Fruit fly (Drosophila melanogaster): ENCODE results near the gene Coq6.

Coq6 gene

dm6 chr2L:5546207-5546517, 14.1 kb upstream of the Coq6 start:
- TF ChIP-seq jim (GFP tag; optimal IDR thresholded peaks at IDR 0.05) (no peak), CG9705 (GFP tag; optimal IDR thresholded peaks at IDR 0.05) (no peak), Myc (optimal IDR thresholded peaks at IDR 0.05) (no peak), Rel (GFP tag; optimal IDR thresholded peaks at IDR 0.05) (no peak), Rel (tag; optimal IDR thresholded peaks at IDR 0.05) (peak; percentile 41)

DNA sequence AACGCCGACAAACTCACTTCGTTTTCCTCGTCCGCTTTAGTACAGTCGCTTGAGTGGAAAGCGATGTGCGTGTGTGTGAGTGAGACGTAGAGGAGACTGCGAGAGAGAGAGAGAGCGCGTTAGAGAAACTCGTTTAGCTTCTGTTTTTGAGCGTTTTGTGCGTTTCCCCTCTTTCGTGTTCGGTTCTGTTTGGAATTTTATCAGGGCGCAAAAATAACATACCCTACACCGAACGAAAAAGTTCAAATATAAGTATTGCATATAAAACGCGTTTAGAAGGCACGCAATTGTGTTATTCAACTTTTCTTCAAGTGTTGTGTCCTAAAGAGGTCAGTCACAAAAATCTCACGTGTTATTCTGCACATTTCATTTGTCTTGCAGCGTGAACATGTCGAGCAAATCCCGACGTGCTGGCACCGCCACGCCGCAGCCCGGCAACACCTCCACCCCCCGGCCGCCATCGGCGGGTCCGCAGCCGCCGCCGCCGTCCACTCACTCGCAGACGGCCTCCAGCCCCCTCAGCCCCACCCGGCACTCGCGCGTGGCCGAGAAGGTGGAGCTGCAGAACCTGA, 11.0 kb upstream of the Coq6 start:
- peak; percentile 57 for TF ChIP-seq rgr (GFP tag; optimal IDR thresholded peaks at IDR 0.05)
- TF ChIP-seq br (GFP tag; optimal IDR thresholded peaks at IDR 0.05), result peak; percentile 7
- TF ChIP-seq Hnf4 (GFP tag; optimal IDR thresholded peaks at IDR 0.05), result no peak
- TF ChIP-seq dl (GFP tag; optimal IDR thresholded peaks at IDR 0.05; ENCODE audit: insufficient read depth in 1 of 2, partially characterized antibody in 2 of 2), result peak in 1 of 2 experiments; percentile 0
- no peak for TF ChIP-seq dsf (GFP tag; optimal IDR thresholded peaks at IDR 0.05; ENCODE audit: borderline replicate concordance)
- TF ChIP-seq brk (GFP tag; optimal IDR thresholded peaks at IDR 0.05), result no peak
- TF ChIP-seq OdsH (GFP tag; optimal IDR thresholded peaks at IDR 0.05), result peak; percentile 45
- TF ChIP-seq usp (GFP tag; optimal IDR thresholded peaks at IDR 0.05), result no peak
- peak; percentile 14 to 68 for TF ChIP-seq foxo (GFP tag; optimal IDR thresholded peaks at IDR 0.05)
- TF ChIP-seq Myc (optimal IDR thresholded peaks at IDR 0.05), result peak; percentile 4
- TF ChIP-seq ey (GFP tag; optimal IDR thresholded peaks at IDR 0.05), result peak; percentile 40
- no peak for TF ChIP-seq Abd-B (GFP tag; optimal IDR thresholded peaks at IDR 0.05)
- no peak for TF ChIP-seq woc (GFP tag; optimal IDR thresholded peaks at IDR 0.05)
- no peak for TF ChIP-seq Rel (GFP tag; optimal IDR thresholded peaks at IDR 0.05)
- peak; percentile 3 for TF ChIP-seq Rel (tag; optimal IDR thresholded peaks at IDR 0.05)
- peak; percentile 37 for TF ChIP-seq HLH106 (tag; optimal IDR thresholded peaks at IDR 0.05)
- peak; percentile 77 for TF ChIP-seq psq (GFP tag; optimal IDR thresholded peaks at IDR 0.05)
- TF ChIP-seq Dif (GFP tag; optimal IDR thresholded peaks at IDR 0.05; ENCODE audit: partially characterized antibody), result peak; percentile 81
- peak; percentile 43 for TF ChIP-seq Hr83 (GFP tag; optimal IDR thresholded peaks at IDR 0.05; ENCODE audit: poor library complexity, severe bottlenecking)
- peak; percentile 19 for TF ChIP-seq Sp1 (GFP tag; optimal IDR thresholded peaks at IDR 0.05)
- peak; percentile 98 for TF ChIP-seq Dfd (GFP tag; optimal IDR thresholded peaks at IDR 0.05)
- TF ChIP-seq fru (GFP tag; optimal IDR thresholded peaks at IDR 0.05), result no peak
- no peak for TF ChIP-seq dmrt93B (GFP tag; optimal IDR thresholded peaks at IDR 0.05)
- TF ChIP-seq h (GFP tag; optimal IDR thresholded peaks at IDR 0.05), result peak; percentile 56
- TF ChIP-seq GATAd (GFP tag; optimal IDR thresholded peaks at IDR 0.05), result no peak
- no peak for TF ChIP-seq lola (GFP tag; optimal IDR thresholded peaks at IDR 0.05)

DNA sequence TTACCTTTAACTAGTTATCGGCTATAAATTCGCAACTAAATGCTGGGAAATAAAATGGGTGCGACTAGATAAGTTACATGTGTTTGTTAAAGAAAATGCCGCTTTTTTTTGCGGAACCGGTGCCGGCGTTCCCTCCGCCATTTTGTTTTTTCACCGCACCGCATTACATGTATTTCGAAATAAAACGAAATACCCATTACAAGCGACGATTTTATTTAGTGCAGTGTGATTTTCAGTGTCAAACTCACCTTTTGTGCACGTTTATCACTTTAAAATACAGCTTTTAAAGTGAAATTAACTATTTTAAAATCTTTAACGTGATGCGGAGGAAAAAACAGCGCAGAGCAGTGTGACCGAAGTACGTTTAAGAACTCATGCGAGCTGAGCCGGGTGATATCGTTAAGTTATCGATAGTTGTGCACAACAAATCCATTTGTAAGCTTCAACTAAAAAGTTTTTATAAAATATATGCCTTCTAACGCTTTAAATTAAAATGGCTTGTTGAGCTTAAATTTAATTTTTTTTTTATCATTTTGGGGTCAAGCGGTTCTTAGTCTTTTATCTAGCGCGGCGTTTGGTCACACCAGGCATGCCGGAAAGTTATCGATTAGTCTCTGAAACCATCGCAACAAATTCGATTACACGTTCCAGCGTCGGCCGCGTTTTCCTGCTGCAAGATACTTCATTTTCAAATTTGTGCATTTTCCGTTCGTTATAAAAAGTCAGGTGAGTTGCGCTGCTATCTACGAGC, 10.1 kb upstream of the Coq6 start, which contains the start of the genes Hel25E and Lam:
TSS of gene Hel25E (minus strand) at position 380 of the 751 bp plus-strand sequence.
TSS of gene Lam (plus strand) at position 546 of the 751 bp plus-strand sequence.
- TF ChIP-seq Abd-B (GFP tag; optimal IDR thresholded peaks at IDR 0.05), result no peak
- TF ChIP-seq dsf (GFP tag; optimal IDR thresholded peaks at IDR 0.05; ENCODE audit: borderline replicate concordance), result no peak
- no peak for TF ChIP-seq dmrt93B (GFP tag; optimal IDR thresholded peaks at IDR 0.05)
- TF ChIP-seq sv (GFP tag; optimal IDR thresholded peaks at IDR 0.05), result no peak
- no peak for TF ChIP-seq Jra (GFP tag; optimal IDR thresholded peaks at IDR 0.05)
- TF ChIP-seq ey (GFP tag; optimal IDR thresholded peaks at IDR 0.05), result no peak
- TF ChIP-seq Myc (optimal IDR thresholded peaks at IDR 0.05), result no peak
- TF ChIP-seq h (GFP tag; optimal IDR thresholded peaks at IDR 0.05), result no peak
- TF ChIP-seq Hnf4 (GFP tag; optimal IDR thresholded peaks at IDR 0.05), result no peak
- TF ChIP-seq HLH106 (tag; optimal IDR thresholded peaks at IDR 0.05), result no peak
- no peak for TF ChIP-seq br (GFP tag; optimal IDR thresholded peaks at IDR 0.05)

dm6 chr2L:5539034-5539433, 7.0 kb upstream of the Coq6 start, which contains the start of gene CG14015:
CG14015 (minus strand) TSS chr2L:5539196.
- TF ChIP-seq dl (GFP tag; optimal IDR thresholded peaks at IDR 0.05; ENCODE audit: insufficient read depth in 1 of 2, partially characterized antibody in 2 of 2) (no peak), h (GFP tag; optimal IDR thresholded peaks at IDR 0.05) (no peak), fru (GFP tag; optimal IDR thresholded peaks at IDR 0.05) (no peak), lola (GFP tag; optimal IDR thresholded peaks at IDR 0.05) (no peak), br (GFP tag; optimal IDR thresholded peaks at IDR 0.05) (no peak), Rel (GFP tag; optimal IDR thresholded peaks at IDR 0.05) (no peak), Rel (tag; optimal IDR thresholded peaks at IDR 0.05) (no peak), brk (GFP tag; optimal IDR thresholded peaks at IDR 0.05) (no peak), Abd-B (GFP tag; optimal IDR thresholded peaks at IDR 0.05) (no peak), CG32264 (GFP tag; optimal IDR thresholded peaks at IDR 0.05) (no peak), Hr78 (GFP tag; optimal IDR thresholded peaks at IDR 0.05) (no peak), Jra (GFP tag; optimal IDR thresholded peaks at IDR 0.05) (no peak), Vsx2 (GFP tag; optimal IDR thresholded peaks at IDR 0.05; ENCODE audit: partially characterized antibody) (no peak), pan (optimal IDR thresholded peaks at IDR 0.05) (no peak), rgr (GFP tag; optimal IDR thresholded peaks at IDR 0.05) (no peak), N (GFP tag; optimal IDR thresholded peaks at IDR 0.05) (no peak), sv (GFP tag; optimal IDR thresholded peaks at IDR 0.05) (no peak), Hnf4 (GFP tag; optimal IDR thresholded peaks at IDR 0.05) (no peak)

All from whole organism, wandering third instar larva.